Worm (Caenorhabditis elegans) whole organism, L4 larva: ENCODE measurements around the gene D1053.3.

Experiments
- T20F7.1 ChIP-seq: fragments of 200-800 bp; sonication (Bioruptor generic); optimal IDR thresholded peaks from 2 replicates; lab custom pipeline; 2018; ENCODE audit warnings: mild to moderate bottlenecking, missing genetic modification characterization, missing compliant biosample characterization
- T26A8.4 ChIP-seq: fragments of 200-800 bp; sonication (Bioruptor generic); IDR thresholded peaks from 2 replicates; pipeline ENCODE4 v1.3.6; 2022; ENCODE audit warnings: missing genetic modification characterization, missing compliant biosample characterization
- Y75B8A.6 ChIP-seq: fragments of 200-800 bp; sonication (Bioruptor generic); IDR thresholded peaks from 2 replicates; pipeline ENCODE4 v1.3.6; 2022; ENCODE audit warnings: missing genetic modification reagents, missing genetic modification characterization, missing compliant biosample characterization
- aha-1 ChIP-seq: fragments of 150-350 bp; peaks from one replicate; lab custom pipeline; 2014; ENCODE audit warnings: missing biosample characterization, missing genetic modification characterization
- attf-4 ChIP-seq: sonication (generic microtip); optimal IDR thresholded peaks from 3 replicates; lab custom pipeline; 2017; ENCODE audit warnings: missing biosample characterization, missing genetic modification characterization
- ces-1 ChIP-seq: fragments of 150-350 bp; sonication (generic microtip); optimal IDR thresholded peaks from 4 replicates; lab custom pipeline; 2014; ENCODE audit warnings: missing biosample characterization, missing genetic modification reagents, missing genetic modification characterization
- daf-16 ChIP-seq, 3 experiments: sonication (generic microtip); optimal IDR thresholded peaks; 2 replicates each; lab custom pipeline; 2016 to 2017; ENCODE audit warnings: missing genetic modification characterization in 3 of 3, missing genetic modification reagents in 3 of 3, mild to moderate bottlenecking in 2 of 3, missing compliant biosample characterization in 2 of 3, missing biosample characterization in 1 of 3, moderate library complexity in 1 of 3
- dmd-8 ChIP-seq: fragments of 200-800 bp; sonication (Bioruptor generic); IDR thresholded peaks from 2 replicates; pipeline ENCODE4 v1.3.6; 2022; ENCODE audit warnings: missing genetic modification characterization, missing compliant biosample characterization
- dpl-1 ChIP-seq: fragments of 150-350 bp; optimal IDR thresholded peaks from 2 replicates; lab custom pipeline; 2014; ENCODE audit warnings: missing biosample characterization, missing genetic modification reagents, missing genetic modification characterization
- egl-43 ChIP-seq: fragments of 200-800 bp; sonication (Bioruptor generic); IDR thresholded peaks from 2 replicates; pipeline ENCODE4 v1.3.6; 2022; ENCODE audit warnings: missing genetic modification reagents, missing genetic modification characterization, missing compliant biosample characterization
- fos-1 ChIP-seq: fragments of 150-350 bp; optimal IDR thresholded peaks from 2 replicates; lab custom pipeline; 2014; ENCODE audit warnings: missing biosample characterization, missing genetic modification characterization
- hif-1 ChIP-seq, 2 experiments: sonication (generic microtip); optimal IDR thresholded peaks; 2 replicates each; lab custom pipeline; 2016 to 2017; ENCODE audit warnings: missing compliant biosample characterization in 2 of 2, missing genetic modification characterization in 2 of 2, missing genetic modification reagents in 2 of 2, missing genotype in 2 of 2, mild to moderate bottlenecking in 1 of 2
- hlh-30 ChIP-seq: sonication (generic microtip); optimal IDR thresholded peaks from 2 replicates; lab custom pipeline; 2017; ENCODE audit warnings: antibody characterized with exemption, mild to moderate bottlenecking, missing genetic modification characterization, missing compliant biosample characterization; ENCODE audit not compliant: insufficient read depth
- lir-3 ChIP-seq: sonication (generic microtip); optimal IDR thresholded peaks from 2 replicates; lab custom pipeline; 2016; ENCODE audit warnings: mild to moderate bottlenecking, missing genetic modification characterization, missing compliant biosample characterization
- mdt-29 ChIP-seq: fragments of 200-800 bp; sonication (Bioruptor generic); IDR thresholded peaks from 2 replicates; pipeline ENCODE4 v1.3.6; 2022; ENCODE audit warnings: missing genetic modification reagents, missing genetic modification characterization, missing compliant biosample characterization
- mep-1 ChIP-seq: fragments of 150-350 bp; sonication (generic microtip); optimal IDR thresholded peaks from 3 replicates; lab custom pipeline; 2014; ENCODE audit warnings: missing biosample characterization, missing genetic modification characterization
- mxl-2 ChIP-seq: fragments of 200-800 bp; sonication (Bioruptor generic); conservative IDR thresholded peaks from 2 replicates; pipeline ENCODE4 v1.3.6; 2022; ENCODE audit warnings: missing genetic modification reagents, missing genetic modification characterization, missing compliant biosample characterization
- nhr-10 ChIP-seq: fragments of 150-350 bp; optimal IDR thresholded peaks from 2 replicates; lab custom pipeline; 2014; ENCODE audit warnings: missing biosample characterization, missing genetic modification characterization
- nhr-111 ChIP-seq: fragments of 200-800 bp; sonication (Bioruptor generic); optimal IDR thresholded peaks from 2 replicates; lab custom pipeline; 2018; ENCODE audit warnings: mild to moderate bottlenecking, missing genetic modification characterization, missing compliant biosample characterization
- nhr-6 ChIP-seq: fragments of 150-350 bp; optimal IDR thresholded peaks from 2 replicates; lab custom pipeline; 2014; ENCODE audit warnings: missing biosample characterization, missing genetic modification characterization
- pqm-1 ChIP-seq: sonication (generic microtip); optimal IDR thresholded peaks from 2 replicates; lab custom pipeline; 2017; ENCODE audit warnings: missing biosample characterization, missing genetic modification characterization
- rbr-2 ChIP-seq: sonication (generic microtip); optimal IDR thresholded peaks from 2 replicates; lab custom pipeline; 2016; ENCODE audit warnings: missing genotype, missing genetic modification characterization, missing compliant biosample characterization
- set-16 ChIP-seq: fragments of 200-800 bp; sonication (Bioruptor generic); IDR thresholded peaks from 2 replicates; pipeline ENCODE4 v1.3.6; 2022; ENCODE audit warnings: missing genetic modification reagents, missing genetic modification characterization, missing compliant biosample characterization
- skn-1 ChIP-seq: fragments of 150-350 bp; optimal IDR thresholded peaks from 2 replicates; lab custom pipeline; 2014; ENCODE audit warnings: missing biosample characterization, missing genetic modification characterization
- spr-1 ChIP-seq: sonication (generic microtip); optimal IDR thresholded peaks from 2 replicates; lab custom pipeline; 2016; ENCODE audit warnings: mild to moderate bottlenecking, missing genetic modification characterization, missing compliant biosample characterization
- tag-97 ChIP-seq: fragments of 200-800 bp; sonication (Bioruptor generic); IDR thresholded peaks from 2 replicates; pipeline ENCODE4 v1.3.6; 2022; ENCODE audit warnings: missing genetic modification characterization, missing compliant biosample characterization
- unc-130 ChIP-seq: sonication (generic microtip); optimal IDR thresholded peaks from 2 replicates; lab custom pipeline; 2016; ENCODE audit warnings: missing genetic modification reagents, missing genetic modification characterization, missing compliant biosample characterization
- unc-62 ChIP-seq, 3 experiments: fragments of 150-350 bp in 1 of 3; sonication (generic microtip); optimal IDR thresholded peaks in 2 of 3; peaks in 1 of 3; 1 replicate in 1 of 3; 2 replicates in 2 of 3; lab custom pipeline; 2014 to 2017; ENCODE audit warnings: missing biosample characterization in 3 of 3, missing genetic modification characterization in 3 of 3, missing genetic modification reagents in 3 of 3, missing genotype in 1 of 3
- zag-1 ChIP-seq: fragments of 150-350 bp; optimal IDR thresholded peaks from 2 replicates; lab custom pipeline; 2014; ENCODE audit warnings: missing biosample characterization, missing genetic modification characterization
- zfp-3 ChIP-seq: fragments of 200-800 bp; sonication (Bioruptor generic); conservative IDR thresholded peaks from 2 replicates; pipeline ENCODE4 v1.3.6; 2022; ENCODE audit warnings: missing genetic modification reagents, missing genetic modification characterization, missing compliant biosample characterization
- zip-11 ChIP-seq: fragments of 200-800 bp; sonication (Bioruptor generic); IDR thresholded peaks from 2 replicates; pipeline ENCODE4 v1.3.6; 2022; ENCODE audit warnings: missing genetic modification characterization, missing compliant biosample characterization
- zip-2 ChIP-seq: fragments of 150-350 bp; optimal IDR thresholded peaks from 2 replicates; lab custom pipeline; 2014; ENCODE audit warnings: missing biosample characterization, missing genetic modification characterization
- ztf-7 ChIP-seq: fragments of 150-350 bp; optimal IDR thresholded peaks from 2 replicates; lab custom pipeline; 2014; ENCODE audit warnings: missing biosample characterization, missing genetic modification characterization

D1053.3 gene

ce11 chrX:11737053-11737452 is at the start of gene D1053.3:
Gene D1053.3 (minus strand): TSS chrX:11737153.
- no peak for TF ChIP-seq ztf-7 (tag; lab: Kevin White, UChicago)
- TF ChIP-seq T26A8.4 (GFP tag; lab: Robert Waterston, UW): no peak
- TF ChIP-seq rbr-2 (tag; lab: Kevin White, UChicago): no peak
- TF ChIP-seq set-16: no peak
- no peak for TF ChIP-seq nhr-111 (GFP tag; lab: Kevin White, UChicago)
- TF ChIP-seq pqm-1 (tag; lab: Kevin White, UChicago): no peak
- TF ChIP-seq hif-1 (tag; optimal IDR thresholded peaks at IDR 0.05; lab: Kevin White, UChicago): no peak
- no peak for TF ChIP-seq nhr-10 (tag; lab: Kevin White, UChicago)
- TF ChIP-seq zip-11: no peak
- TF ChIP-seq, all 104 proteins: peak for 0

ce11 chrX:11784230-11784629 is 47.3 kb upstream of the D1053.3 start, which contains the start of gene Y102F5A.1:
Gene Y102F5A.1 (minus strand): TSS chrX:11784330.
- no peak for TF ChIP-seq spr-1 (tag; lab: Kevin White, UChicago)
- TF ChIP-seq Y75B8A.6 (GFP tag; lab: Robert Waterston, UW): no peak
- TF ChIP-seq, all 104 proteins: peak for 0

DNA sequence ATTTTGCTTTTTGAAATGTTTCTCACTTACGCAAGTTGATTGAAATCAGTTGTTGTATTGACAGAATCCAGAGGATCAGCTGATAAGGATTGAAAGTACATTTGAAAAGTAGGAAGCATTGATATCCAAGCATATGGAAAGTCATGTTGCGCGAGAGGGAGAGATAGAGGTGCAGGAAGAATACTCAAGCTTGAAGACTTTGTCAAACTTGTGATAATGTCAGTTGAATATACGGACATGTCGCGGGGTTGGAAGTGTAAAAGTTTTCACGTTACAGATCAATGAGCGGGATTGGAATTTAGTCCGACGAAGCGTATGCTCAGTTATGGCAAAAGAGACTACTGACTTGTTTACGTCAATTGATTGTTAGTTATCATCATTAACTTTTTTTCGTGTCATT is 32.3 kb upstream of the D1053.3 start, which contains the start of gene ttx-3:
TSS of gene ttx-3 (minus strand) at position 101 of the 400 bp plus-strand sequence.
- no peak for TF ChIP-seq hif-1 (tag; optimal IDR thresholded peaks at IDR 0.05; lab: Kevin White, UChicago)
- TF ChIP-seq skn-1 (tag; lab: Kevin White, UChicago): no peak
- no peak for TF ChIP-seq daf-16 (GFP tag; optimal IDR thresholded peaks at IDR 0.05; lab: Kevin White, UChicago)
- TF ChIP-seq daf-16 (tag; optimal IDR thresholded peaks at IDR 0.05; lab: Kevin White, UChicago): no peak
- TF ChIP-seq zag-1: no peak
- TF ChIP-seq zfp-3: no peak
- TF ChIP-seq dpl-1 (GFP tag; lab: Kevin White, UChicago): no peak
- no peak for TF ChIP-seq lir-3 (tag; lab: Kevin White, UChicago)
- TF ChIP-seq egl-43 (GFP tag; lab: Robert Waterston, UW): no peak
- TF ChIP-seq unc-130 (GFP tag; lab: Kevin White, UChicago): no peak
- no peak for TF ChIP-seq nhr-10 (tag; lab: Kevin White, UChicago)
- no peak for TF ChIP-seq rbr-2 (tag; lab: Kevin White, UChicago)
- no peak for TF ChIP-seq dmd-8 (GFP tag; lab: Robert Waterston, UW)
- no peak for TF ChIP-seq nhr-6
- no peak for TF ChIP-seq unc-62 (GFP tag; optimal IDR thresholded peaks at IDR 0.05 in 1 of 2; lab: Kevin White, UChicago)
- no peak for TF ChIP-seq unc-62 (tag; optimal IDR thresholded peaks at IDR 0.05; lab: Kevin White, UChicago)
- TF ChIP-seq mxl-2: no peak
- TF ChIP-seq fos-1 (tag; lab: Kevin White, UChicago): no peak

DNA sequence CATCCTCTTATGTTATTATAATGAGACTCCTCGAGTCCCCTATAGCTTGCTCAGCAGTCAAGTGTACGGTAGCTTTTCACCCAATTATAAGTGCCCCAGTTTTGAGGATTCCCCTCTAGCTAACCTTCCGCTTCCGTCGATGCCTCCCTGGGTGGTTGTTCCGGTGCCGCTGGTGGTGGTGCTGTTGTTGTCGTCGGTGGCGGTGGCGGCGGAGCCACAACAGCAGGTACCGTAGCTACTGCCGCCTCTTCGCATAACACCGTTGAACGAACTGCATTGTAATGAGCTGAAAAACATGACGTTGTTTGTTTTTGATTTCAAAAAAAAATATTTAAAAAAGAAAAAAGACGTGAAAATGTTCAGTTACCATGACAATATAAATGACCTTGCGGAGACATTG is 29.5 kb upstream of the D1053.3 start:
- TF ChIP-seq mep-1: no peak
- peak; percentile 69; the same call in 1 of the 2 replicates for TF ChIP-seq set-16
- TF ChIP-seq unc-62 (GFP tag; optimal IDR thresholded peaks at IDR 0.05 in 1 of 2; lab: Kevin White, UChicago): peak in 1 of 2 experiments; percentile 52
- no peak for TF ChIP-seq unc-62 (tag; optimal IDR thresholded peaks at IDR 0.05; lab: Kevin White, UChicago)
- TF ChIP-seq T20F7.1 (GFP tag; lab: Kevin White, UChicago): no peak
- no peak for TF ChIP-seq unc-130 (GFP tag; lab: Kevin White, UChicago)

DNA sequence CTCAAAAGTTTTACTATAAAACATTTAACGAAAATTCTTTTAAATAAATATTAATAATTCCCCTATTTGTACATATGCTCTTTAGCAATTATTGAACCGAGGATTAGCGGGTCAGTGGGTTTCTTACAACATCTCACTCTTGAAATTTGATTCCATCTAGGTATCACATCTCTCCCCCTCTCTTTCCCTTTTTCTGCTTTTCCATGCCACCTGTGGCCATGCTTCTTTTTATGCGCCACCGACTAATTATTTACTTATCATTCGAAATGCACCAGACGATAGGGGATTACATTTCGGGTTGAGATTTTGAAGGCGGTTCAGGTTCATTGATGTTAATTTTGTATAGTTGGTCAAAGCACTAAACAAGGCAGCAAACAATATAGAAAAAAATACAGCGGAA is 28.9 kb upstream of the D1053.3 start:
- TF ChIP-seq zip-2 (tag; lab: Kevin White, UChicago): no peak
- peak; percentile 55 for TF ChIP-seq aha-1

DNA sequence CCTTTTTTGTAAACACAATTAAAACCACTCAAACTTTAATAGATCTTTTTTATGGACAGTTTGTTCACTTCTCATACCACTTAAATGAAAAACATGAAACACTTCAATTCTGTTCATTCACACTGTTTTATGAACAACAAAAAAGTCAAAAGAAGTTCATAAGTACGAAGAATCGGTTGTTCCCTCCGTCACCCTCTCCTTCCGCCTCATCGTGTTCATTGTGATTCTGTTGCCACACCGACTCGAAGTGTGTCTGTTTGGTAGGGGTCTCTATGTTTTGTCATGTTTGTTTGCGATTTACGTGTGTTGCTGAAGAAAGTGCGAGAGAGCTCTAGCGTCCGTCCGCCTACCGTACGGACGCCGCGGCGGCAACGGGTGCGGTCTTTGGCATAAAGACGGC is 21.9 kb upstream of the D1053.3 start, which contains the start of gene lact-7:
TSS of gene lact-7 (plus strand) at position 301 of the 400 bp plus-strand sequence.
- no peak for TF ChIP-seq ces-1 (GFP tag; lab: Kevin White, UChicago)
- TF ChIP-seq set-16: peak; percentile 32; the same call in 1 of the 2 replicates
- TF ChIP-seq hlh-30 (tag; lab: Kevin White, UChicago): no peak
- no peak for TF ChIP-seq attf-4
- TF ChIP-seq mdt-29 (GFP tag; lab: Robert Waterston, UW): no peak
- no peak for TF ChIP-seq tag-97
